Fruit fly (Drosophila melanogaster) whole organism, embryonic: ENCODE measurements around the gene ct.

Experiments
- ATbp ChIP-seq: fragments of 200-800 bp; sonication (Bioruptor generic); optimal IDR thresholded peaks from 2 replicates; lab custom pipeline; 2017; ENCODE audit warnings: missing biosample characterization, mild to moderate bottlenecking, missing genetic modification characterization, missing genetic modification reagents
- Awh ChIP-seq: fragments of 200-800 bp; sonication (Bioruptor generic); IDR thresholded peaks from 2 replicates; pipeline ENCODE4, ENCODE4 v1.3.6; 2022; ENCODE audit warnings: missing biosample characterization, missing genetic modification characterization
- CG10366 ChIP-seq: fragments of 200-800 bp; sonication (Bioruptor generic); IDR thresholded peaks from 2 replicates; pipeline ENCODE4 v1.3.6; 2022; ENCODE audit warnings: missing biosample characterization, missing genetic modification characterization
- CG12299 ChIP-seq: fragments of 200-800 bp; sonication (Bioruptor generic); optimal IDR thresholded peaks from 2 replicates; lab custom pipeline; 2018; ENCODE audit warnings: missing biosample characterization, mild to moderate bottlenecking, missing genetic modification characterization
- CG14860 ChIP-seq: fragments of 200-800 bp; sonication (Bioruptor generic); IDR thresholded peaks from 3 replicates; pipeline ENCODE4 v1.3.6; 2022; ENCODE audit warnings: missing biosample characterization, missing genetic modification characterization; ENCODE audit not compliant: partially characterized antibody
- CG15269 ChIP-seq: fragments of 200-800 bp; sonication (Bioruptor generic); optimal IDR thresholded peaks from 2 replicates; lab custom pipeline; 2018; ENCODE audit warnings: missing biosample characterization, mild to moderate bottlenecking, missing genetic modification characterization, moderate library complexity
- CG2712 ChIP-seq: fragments of 200-800 bp; optimal IDR thresholded peaks from 3 replicates; lab custom pipeline; 2019; ENCODE audit warnings: missing biosample characterization, mild to moderate bottlenecking, missing genetic modification characterization, moderate library complexity
- CG32772 ChIP-seq: fragments of 200-800 bp; sonication (Bioruptor generic); IDR thresholded peaks from 2 replicates; pipeline ENCODE4 v1.3.6; 2022; ENCODE audit warnings: missing biosample characterization, missing genetic modification characterization
- CG3847 ChIP-seq: fragments of 200-800 bp; sonication (Bioruptor generic); IDR thresholded peaks from 2 replicates; pipeline ENCODE4 v1.3.6; 2022; ENCODE audit warnings: missing biosample characterization, missing genetic modification characterization
- CG3995 ChIP-seq: fragments of 200-800 bp; sonication (Bioruptor generic); optimal IDR thresholded peaks from 3 replicates; lab custom pipeline; 2016; ENCODE audit warnings: missing biosample characterization, missing genetic modification characterization
- CG4328 ChIP-seq: fragments of 200-800 bp; sonication (Bioruptor generic); optimal IDR thresholded peaks from 3 replicates; lab custom pipeline; 2017; ENCODE audit warnings: missing biosample characterization, missing genetic modification reagents, missing genetic modification characterization
- CG5953 ChIP-seq: fragments of 200-800 bp; sonication (Bioruptor generic); IDR thresholded peaks from 2 replicates; pipeline ENCODE4 v1.3.6; 2022; ENCODE audit warnings: missing biosample characterization, missing genetic modification characterization
- CG7745 ChIP-seq: fragments of 200-800 bp; sonication (Bioruptor generic); optimal IDR thresholded peaks from 2 replicates; lab custom pipeline; 2018; ENCODE audit warnings: missing biosample characterization, mild to moderate bottlenecking, missing genetic modification characterization, moderate library complexity
- CG9437 ChIP-seq: fragments of 200-800 bp; sonication (Bioruptor generic); optimal IDR thresholded peaks from 2 replicates; lab custom pipeline; 2018; ENCODE audit warnings: missing biosample characterization, mild to moderate bottlenecking, missing genetic modification characterization
- Camta ChIP-seq: fragments of 200-800 bp; sonication (Bioruptor generic); optimal IDR thresholded peaks from 2 replicates; lab custom pipeline; 2016; ENCODE audit warnings: missing biosample characterization, missing genetic modification characterization
- CoRest ChIP-seq: fragments of 200-800 bp; sonication (Bioruptor generic); optimal IDR thresholded peaks from 3 replicates; lab custom pipeline; 2018; ENCODE audit warnings: missing biosample characterization, mild to moderate bottlenecking, missing genetic modification characterization, moderate library complexity
- Dip3 ChIP-seq: fragments of 200-800 bp; sonication (Bioruptor generic); optimal IDR thresholded peaks from 3 replicates; lab custom pipeline; 2016; ENCODE audit warnings: missing biosample characterization, missing genetic modification characterization
- HLH4C ChIP-seq: fragments of 200-800 bp; sonication (Bioruptor generic); IDR thresholded peaks from 3 replicates; pipeline ENCODE4 v1.3.6; 2022; ENCODE audit warnings: missing biosample characterization, missing genetic modification characterization; ENCODE audit not compliant: partially characterized antibody
- Hsf ChIP-seq: fragments of 200-800 bp; sonication (Bioruptor generic); optimal IDR thresholded peaks from 3 replicates; lab custom pipeline; 2016; ENCODE audit warnings: missing biosample characterization, missing genetic modification characterization
- NC2β ChIP-seq: fragments of 200-800 bp; sonication (Bioruptor generic); optimal IDR thresholded peaks from 2 replicates; lab custom pipeline; 2016; ENCODE audit warnings: missing biosample characterization, missing genetic modification characterization
- Oli ChIP-seq: fragments of 200-800 bp; sonication (Bioruptor generic); optimal IDR thresholded peaks from 2 replicates; lab custom pipeline; 2018; ENCODE audit warnings: missing biosample characterization, mild to moderate bottlenecking, missing genetic modification characterization, moderate library complexity
- Pdp1 ChIP-seq, 2 experiments: fragments of 200-800 bp; sonication (Bioruptor generic); optimal IDR thresholded peaks; 3 replicates each; lab custom pipeline; 2016; ENCODE audit warnings: missing biosample characterization in 2 of 2, missing genetic modification characterization in 2 of 2, mild to moderate bottlenecking in 1 of 2, moderate library complexity in 1 of 2
- Six4 ChIP-seq: fragments of 200-800 bp; sonication (Bioruptor generic); optimal IDR thresholded peaks from 2 replicates; lab custom pipeline; 2016; ENCODE audit warnings: missing biosample characterization, missing genetic modification characterization
- Sox102F ChIP-seq: fragments of 200-800 bp; sonication (Bioruptor generic); optimal IDR thresholded peaks from 2 replicates; lab custom pipeline; 2018; ENCODE audit warnings: missing biosample characterization, mild to moderate bottlenecking, missing genetic modification characterization, moderate library complexity
- bcd ChIP-seq: fragments of 200-800 bp; sonication (Bioruptor generic); optimal IDR thresholded peaks from 2 replicates; lab custom pipeline; 2017; ENCODE audit warnings: missing biosample characterization, mild to moderate bottlenecking, missing genetic modification characterization
- chif ChIP-seq, 2 experiments: fragments of 200-800 bp; sonication (Bioruptor generic); optimal IDR thresholded peaks; 3 replicates each; lab custom pipeline; 2016; ENCODE audit warnings: missing biosample characterization in 2 of 2, missing genetic modification characterization in 2 of 2
- dysf ChIP-seq: fragments of 200-800 bp; sonication (Bioruptor generic); IDR thresholded peaks from 3 replicates; pipeline ENCODE4 v1.3.6; 2022; ENCODE audit warnings: missing biosample characterization, missing genetic modification characterization
- en ChIP-seq: fragments of 200-800 bp; sonication (Bioruptor generic); optimal IDR thresholded peaks from 2 replicates; lab custom pipeline; 2016; ENCODE audit warnings: missing biosample characterization, missing genetic modification characterization
- ewg ChIP-seq: fragments of 200-800 bp; sonication (Bioruptor generic); optimal IDR thresholded peaks from 3 replicates; lab custom pipeline; 2017; ENCODE audit warnings: mild to moderate bottlenecking, missing biosample characterization, missing genetic modification reagents, missing genetic modification characterization
- gfzf ChIP-seq: fragments of 200-800 bp; sonication (Bioruptor generic); optimal IDR thresholded peaks from 2 replicates; lab custom pipeline; 2016; ENCODE audit warnings: missing biosample characterization, mild to moderate bottlenecking, missing genetic modification characterization, moderate library complexity
- insv ChIP-seq, 2 experiments: fragments of 200-800 bp; sonication (Bioruptor generic); optimal IDR thresholded peaks; 3 replicates each; lab custom pipeline; 2016 to 2018; ENCODE audit warnings: missing biosample characterization in 2 of 2, missing genetic modification characterization in 2 of 2
- ken ChIP-seq: fragments of 200-800 bp; sonication (Bioruptor generic); IDR thresholded peaks from 3 replicates; pipeline ENCODE4 v1.3.6; 2022; ENCODE audit warnings: missing biosample characterization, missing genetic modification characterization
- knrl ChIP-seq: fragments of 200-800 bp; sonication (Bioruptor generic); IDR thresholded peaks from 3 replicates; pipeline ENCODE4 v1.3.6; 2022; ENCODE audit warnings: missing biosample characterization, missing genetic modification characterization; ENCODE audit not compliant: partially characterized antibody
- maf-S ChIP-seq: fragments of 200-800 bp; sonication (Bioruptor generic); optimal IDR thresholded peaks from 2 replicates; lab custom pipeline; 2016; ENCODE audit warnings: missing biosample characterization, missing genetic modification characterization
- nau ChIP-seq: fragments of 200-800 bp; sonication (Bioruptor generic); optimal IDR thresholded peaks from 3 replicates; lab custom pipeline; 2017; ENCODE audit warnings: missing biosample characterization, mild to moderate bottlenecking, missing genetic modification characterization, missing genetic modification reagents
- nmo ChIP-seq: fragments of 200-800 bp; sonication (Bioruptor generic); optimal IDR thresholded peaks from 2 replicates; lab custom pipeline; 2018; ENCODE audit warnings: missing biosample characterization, mild to moderate bottlenecking, missing genetic modification characterization, moderate library complexity
- pho ChIP-seq: fragments of 200-800 bp; sonication (Bioruptor generic); optimal IDR thresholded peaks from 2 replicates; lab custom pipeline; 2016; ENCODE audit warnings: missing biosample characterization, missing genetic modification characterization
- ro ChIP-seq: fragments of 200-800 bp; sonication (Bioruptor generic); IDR thresholded peaks from 2 replicates; pipeline ENCODE4 v1.3.6; 2022; ENCODE audit warnings: missing biosample characterization, missing genetic modification characterization
- sc ChIP-seq, 3 experiments: fragments of >200 bp in 2 of 3; fragments of 200-800 bp in 1 of 3; sonication (Bioruptor generic) in 1 of 3; optimal IDR thresholded peaks; 2 replicates in 2 of 3; 3 replicates in 1 of 3; lab custom pipeline; 2017; ENCODE audit warnings: mild to moderate bottlenecking in 1 of 3, missing biosample characterization in 1 of 3, missing genetic modification characterization in 1 of 3, missing genetic modification reagents in 1 of 3
- sd ChIP-seq: fragments of 200-800 bp; sonication (Bioruptor generic); optimal IDR thresholded peaks from 3 replicates; lab custom pipeline; 2018; ENCODE audit warnings: missing biosample characterization, mild to moderate bottlenecking, missing genetic modification characterization, moderate library complexity
- slp2 ChIP-seq: fragments of 200-800 bp; sonication (Bioruptor generic); optimal IDR thresholded peaks from 2 replicates; lab custom pipeline; 2016; ENCODE audit warnings: missing biosample characterization, missing genetic modification characterization
- sna ChIP-seq: fragments of 200-800 bp; sonication (Bioruptor generic); IDR thresholded peaks from 2 replicates; pipeline ENCODE4 v1.3.6; 2022; ENCODE audit warnings: missing biosample characterization, missing genetic modification characterization; ENCODE audit not compliant: partially characterized antibody
- trh ChIP-seq: fragments of 200-800 bp; sonication (Bioruptor generic); optimal IDR thresholded peaks from 2 replicates; lab custom pipeline; 2016; ENCODE audit warnings: missing biosample characterization, missing genetic modification characterization
- wek ChIP-seq: fragments of 200-800 bp; sonication (Bioruptor generic); optimal IDR thresholded peaks from 3 replicates; lab custom pipeline; 2018; ENCODE audit warnings: missing biosample characterization, mild to moderate bottlenecking, missing genetic modification characterization, moderate library complexity
- zen ChIP-seq: fragments of 200-800 bp; sonication (Bioruptor generic); optimal IDR thresholded peaks from 3 replicates; lab custom pipeline; 2018; ENCODE audit warnings: missing biosample characterization, mild to moderate bottlenecking, missing genetic modification characterization, moderate library complexity

The ct gene

dm6 chrX:7690683-7691082, 82.5 kb downstream of the ct start (continued):
- TF ChIP-seq CG3847 (GFP tag; lab: Robert Waterston, UW) (no peak), sc (optimal IDR thresholded peaks at IDR 0.05; lab: Kevin White, UChicago) (no peak), sc (GFP tag; optimal IDR thresholded peaks at IDR 0.05; lab: Kevin White, UChicago) (peak; percentile 49), slp2 (GFP tag; lab: Kevin White, UChicago) (no peak), dysf (GFP tag; lab: Robert Waterston, UW) (no peak), pho (GFP tag; lab: Kevin White, UChicago) (peak; percentile 13), insv (GFP tag; optimal IDR thresholded peaks at IDR 0.05; lab: Kevin White, UChicago) (peak in 1 of 2 experiments; percentile 24), knrl (GFP tag; lab: Robert Waterston, UW) (no peak), Awh (peak; percentile 41; the same call in 1 of the 2 replicates), CG4328 (GFP tag; lab: Kevin White, UChicago) (peak; percentile 49), sd (tag; lab: Kevin White, UChicago) (no peak), gfzf (GFP tag; lab: Kevin White, UChicago) (no peak), nau (GFP tag; lab: Kevin White, UChicago) (peak; percentile 40), trh (GFP tag; lab: Kevin White, UChicago) (no peak), maf-S (GFP tag; lab: Kevin White, UChicago) (no peak), CG9437 (GFP tag; lab: Kevin White, UChicago) (no peak), Camta (GFP tag; lab: Kevin White, UChicago) (no peak), CG3995 (no peak), bcd (no peak), HLH4C (no peak), CG7745 (tag; lab: Kevin White, UChicago) (no peak), ro (no peak), sna (no peak), Oli (no peak), CG15269 (tag; lab: Kevin White, UChicago) (peak; percentile 27), nmo (GFP tag; lab: Kevin White, UChicago) (no peak), CG32772 (GFP tag; lab: Robert Waterston, UW) (no peak), chif (GFP tag; optimal IDR thresholded peaks at IDR 0.05; lab: Kevin White, UChicago) (no peak), Hsf (GFP tag; lab: Kevin White, UChicago) (peak; percentile 3), ATbp (GFP tag; lab: Kevin White, UChicago) (peak; percentile 85), en (GFP tag; lab: Kevin White, UChicago) (peak; percentile 11), CG12299 (tag; lab: Kevin White, UChicago) (peak; percentile 70), ewg (GFP tag; lab: Kevin White, UChicago) (no peak), CG10366 (GFP tag; lab: Robert Waterston, UW) (no peak), wek (GFP tag; lab: Kevin White, UChicago) (peak; percentile 67), CoRest (tag; lab: Kevin White, UChicago) (no peak), ken (GFP tag; lab: Robert Waterston, UW) (no peak), CG14860 (no peak), NC2β (peak; percentile 17), zen (no peak), Sox102F (GFP tag; lab: Kevin White, UChicago) (no peak), Dip3 (GFP tag; lab: Kevin White, UChicago) (no peak), Pdp1 (GFP tag; optimal IDR thresholded peaks at IDR 0.05; lab: Kevin White, UChicago) (peak in 1 of 2 experiments; percentile 81), Six4 (GFP tag; lab: Kevin White, UChicago) (peak; percentile 22), CG2712 (tag; lab: Kevin White, UChicago) (peak; percentile 34), CG5953 (no peak)
